Worm (Caenorhabditis elegans) whole organism, L1 larva: ENCODE data around the gene Y37E11AM.3.
A peak's percentile ranks its signal among the peaks of the same experiment; 100 is the strongest.

Source experiments
- C16A3.4 ChIP-seq: fragments of 150-350 bp; optimal IDR thresholded peaks from 2 replicates; lab custom pipeline; 2014; ENCODE audit warnings: missing biosample characterization, missing genetic modification characterization
- F16B12.6 ChIP-seq: fragments of 150-350 bp; optimal IDR thresholded peaks from 2 replicates; lab custom pipeline; 2014; ENCODE audit warnings: missing biosample characterization, missing genetic modification characterization
- aha-1 ChIP-seq: fragments of 150-350 bp; optimal IDR thresholded peaks from 2 replicates; lab custom pipeline; 2014; ENCODE audit warnings: missing biosample characterization, missing genetic modification characterization
- alr-1 ChIP-seq: fragments of 200-800 bp; sonication (Bioruptor generic); optimal IDR thresholded peaks from 2 replicates; lab custom pipeline; 2018; ENCODE audit warnings: borderline replicate concordance, mild to moderate bottlenecking, missing genetic modification characterization, missing compliant biosample characterization
- blmp-1 ChIP-seq: fragments of 150-350 bp; optimal IDR thresholded peaks from 2 replicates; lab custom pipeline; 2014; ENCODE audit warnings: missing biosample characterization, missing genetic modification characterization
- ceh-82 ChIP-seq, 3 experiments: fragments of 150-350 bp in 1 of 3; sonication (generic microtip) in 2 of 3; optimal IDR thresholded peaks; 2 replicates each; lab custom pipeline; 2014 to 2017; ENCODE audit warnings: missing biosample characterization in 3 of 3, missing genetic modification characterization in 3 of 3
- ceh-88 ChIP-seq: fragments of 200-800 bp; sonication (Bioruptor generic); IDR thresholded peaks from 2 replicates; pipeline ENCODE4 v1.3.6; 2022; ENCODE audit warnings: missing genetic modification characterization, missing compliant biosample characterization
- ces-1 ChIP-seq: fragments of 150-350 bp; optimal IDR thresholded peaks from 2 replicates; lab custom pipeline; 2014; ENCODE audit warnings: missing biosample characterization, missing genetic modification reagents, missing genetic modification characterization
- dpl-1 ChIP-seq, 3 experiments: fragments of 150-350 bp in 2 of 3; sonication (generic microtip) in 1 of 3; optimal IDR thresholded peaks; 2 replicates each; lab custom pipeline; 2014 to 2017; ENCODE audit warnings: missing biosample characterization in 3 of 3, missing genetic modification characterization in 3 of 3, missing genetic modification reagents in 3 of 3
- dsc-1 ChIP-seq: sonication (generic microtip); optimal IDR thresholded peaks from 2 replicates; lab custom pipeline; 2016; ENCODE audit warnings: mild to moderate bottlenecking, missing genetic modification characterization, missing compliant biosample characterization
- efl-1 ChIP-seq, 4 experiments: fragments of 150-350 bp; optimal IDR thresholded peaks in 3 of 4; peaks in 1 of 4; 1 replicate in 1 of 4; 2 replicates in 3 of 4; lab custom pipeline; 2014; ENCODE audit warnings: missing biosample characterization in 2 of 4, missing genetic modification characterization in 2 of 4, missing genetic modification reagents in 2 of 4
- egl-13 ChIP-seq: sonication (generic microtip); optimal IDR thresholded peaks from 2 replicates; lab custom pipeline; 2016; ENCODE audit warnings: missing genotype, missing genetic modification reagents, missing genetic modification characterization, missing compliant biosample characterization
- elt-3 ChIP-seq, 6 experiments: fragments of 150-350 bp in 1 of 6; sonication (generic microtip); optimal IDR thresholded peaks; 2 replicates each; lab custom pipeline; 2017 to 2018; ENCODE audit warnings: missing biosample characterization in 6 of 6, missing genetic modification characterization in 6 of 6, inconsistent platforms in 1 of 6
- fkh-4 ChIP-seq: sonication (generic microtip); optimal IDR thresholded peaks from 2 replicates; lab custom pipeline; 2016; ENCODE audit warnings: missing compliant biosample characterization, missing genetic modification characterization, borderline replicate concordance
- hlh-17 ChIP-seq: fragments of 200-800 bp; sonication (Bioruptor generic); optimal IDR thresholded peaks from 2 replicates; lab custom pipeline; 2018; ENCODE audit warnings: missing genetic modification characterization, mild to moderate bottlenecking, missing compliant biosample characterization, moderate library complexity, borderline replicate concordance
- irx-1 ChIP-seq: sonication (generic microtip); optimal IDR thresholded peaks from 2 replicates; lab custom pipeline; 2016; ENCODE audit warnings: missing genetic modification characterization, missing compliant biosample characterization
- lin-14 ChIP-seq: fragments of 200-800 bp; sonication (Bioruptor generic); optimal IDR thresholded peaks from 2 replicates; lab custom pipeline; 2018; ENCODE audit warnings: mild to moderate bottlenecking, missing genetic modification characterization, moderate library complexity, missing compliant biosample characterization
- lin-15B ChIP-seq: fragments of 150-350 bp; sonication (generic microtip); optimal IDR thresholded peaks from 3 replicates; lab custom pipeline; 2014; ENCODE audit warnings: missing biosample characterization, missing genetic modification characterization
- lin-35 ChIP-seq, 2 experiments: fragments of 150-350 bp; optimal IDR thresholded peaks; 2 replicates each; lab custom pipeline; 2014; ENCODE audit warnings: missing biosample characterization in 2 of 2, missing genetic modification characterization in 2 of 2, missing genetic modification reagents in 2 of 2
- lir-3 ChIP-seq: sonication (generic microtip); optimal IDR thresholded peaks from 2 replicates; lab custom pipeline; 2016; ENCODE audit warnings: mild to moderate bottlenecking, missing genetic modification characterization, moderate library complexity, missing compliant biosample characterization; ENCODE audit not compliant: poor library complexity
- lsy-2 ChIP-seq, 2 experiments: fragments of 150-350 bp; optimal IDR thresholded peaks; 2 replicates each; lab custom pipeline; 2014; ENCODE audit warnings: missing biosample characterization in 2 of 2, missing genetic modification characterization in 2 of 2
- mab-9 ChIP-seq: fragments of 200-800 bp; sonication (Bioruptor generic); IDR thresholded peaks from 2 replicates; pipeline ENCODE4 v1.3.6; 2022; ENCODE audit warnings: missing genetic modification reagents, missing genetic modification characterization, missing compliant biosample characterization
- nhr-11 ChIP-seq: fragments of 150-350 bp; optimal IDR thresholded peaks from 2 replicates; lab custom pipeline; 2014; ENCODE audit warnings: missing biosample characterization, missing genetic modification characterization
- nhr-19 ChIP-seq: fragments of 200-800 bp; sonication (Bioruptor generic); conservative IDR thresholded peaks from 2 replicates; pipeline ENCODE4 v1.3.6; 2022; ENCODE audit warnings: missing genetic modification characterization, missing compliant biosample characterization
- nhr-47 ChIP-seq: sonication (generic microtip); optimal IDR thresholded peaks from 2 replicates; lab custom pipeline; 2016; ENCODE audit warnings: mild to moderate bottlenecking, missing genetic modification characterization, moderate library complexity, missing compliant biosample characterization
- nhr-77 ChIP-seq: fragments of 150-350 bp; optimal IDR thresholded peaks from 2 replicates; lab custom pipeline; 2014; ENCODE audit warnings: missing biosample characterization, missing genetic modification characterization
- nhr-85 ChIP-seq: sonication (generic microtip); peaks from one replicate; lab custom pipeline; 2016; ENCODE audit warnings: missing genetic modification characterization, inconsistent platforms, missing compliant biosample characterization
- rnt-1 ChIP-seq: sonication (generic microtip); optimal IDR thresholded peaks from 2 replicates; lab custom pipeline; 2016; ENCODE audit warnings: mild to moderate bottlenecking, missing genetic modification characterization, moderate library complexity, missing compliant biosample characterization
- snpc-4 ChIP-seq: fragments of 150-350 bp; optimal IDR thresholded peaks from 2 replicates; lab custom pipeline; 2014; ENCODE audit warnings: missing biosample characterization, missing genetic modification characterization
- snu-23 ChIP-seq: sonication (generic microtip); optimal IDR thresholded peaks from 2 replicates; lab custom pipeline; 2016; ENCODE audit warnings: missing genetic modification characterization, missing compliant biosample characterization
- tbx-2 ChIP-seq: sonication (generic microtip); optimal IDR thresholded peaks from 2 replicates; lab custom pipeline; 2016; ENCODE audit warnings: missing genetic modification characterization, missing compliant biosample characterization
- unc-30 ChIP-seq: sonication (generic microtip); optimal IDR thresholded peaks from 2 replicates; lab custom pipeline; 2017; ENCODE audit warnings: missing biosample characterization, missing genetic modification characterization
- unc-62 ChIP-seq: fragments of 150-350 bp; optimal IDR thresholded peaks from 2 replicates; lab custom pipeline; 2014; ENCODE audit warnings: missing biosample characterization, missing genetic modification reagents, missing genetic modification characterization
- unc-86 ChIP-seq: sonication (generic microtip); optimal IDR thresholded peaks from 2 replicates; lab custom pipeline; 2016; ENCODE audit warnings: missing genetic modification characterization, missing compliant biosample characterization
- vab-15 ChIP-seq: sonication (generic microtip); optimal IDR thresholded peaks from 2 replicates; lab custom pipeline; 2017; ENCODE audit warnings: missing genotype, mild to moderate bottlenecking, missing genetic modification characterization, missing compliant biosample characterization
- ztf-11 ChIP-seq, 2 experiments: sonication (generic microtip); optimal IDR thresholded peaks; 2 replicates each; lab custom pipeline; 2016 to 2017; ENCODE audit warnings: missing genetic modification characterization in 2 of 2, missing biosample characterization in 1 of 2, missing compliant biosample characterization in 1 of 2

The Y37E11AM.3 gene

DNA sequence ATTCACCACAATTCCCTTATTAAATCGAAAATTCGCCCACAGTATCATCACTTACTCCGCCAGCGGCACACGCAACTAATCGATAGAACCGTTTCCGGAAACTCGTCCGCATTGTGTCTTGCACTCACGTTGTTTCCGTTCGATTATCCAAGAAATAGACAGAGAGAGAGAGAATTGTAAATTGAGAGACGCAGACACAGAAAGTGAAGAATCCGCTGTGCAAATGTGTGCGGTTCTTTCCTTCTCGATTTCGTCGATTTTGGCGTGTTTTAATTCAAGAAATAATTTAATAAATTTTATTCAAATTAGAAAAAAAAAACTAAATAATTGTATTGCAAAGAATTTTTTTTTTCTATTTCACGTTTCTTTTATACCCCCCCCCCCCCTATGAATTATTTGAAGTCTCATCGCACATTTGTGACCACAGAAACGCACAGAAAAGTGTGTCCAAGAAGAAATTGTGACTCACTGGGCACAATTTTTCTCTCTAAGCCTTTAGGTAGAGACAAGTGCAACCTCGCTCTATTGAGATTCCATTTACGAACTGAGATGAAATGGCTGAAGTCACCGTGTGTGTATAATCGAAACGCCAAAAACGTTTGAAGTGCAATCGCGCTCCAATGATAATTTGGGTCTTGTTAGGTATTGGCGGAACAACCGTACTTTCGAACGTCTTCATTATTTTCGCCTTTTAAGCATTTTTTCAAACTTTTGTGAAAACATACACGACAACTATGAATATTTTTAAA is 19.9 kb upstream of the Y37E11AM.3 start, which contains the start of gene nape-2:
TSS of gene nape-2 (minus strand) at position 271 of the 749 bp plus-strand sequence.
- TF ChIP-seq lin-15B (tag; lab: Kevin White, UChicago) (peak; percentile 45), snpc-4 (tag; lab: Kevin White, UChicago) (peak; percentile 37), lin-14 (GFP tag; lab: Kevin White, UChicago) (peak; percentile 70), blmp-1 (peak; percentile 5), tbx-2 (tag; lab: Kevin White, UChicago) (no peak), nhr-77 (peak; percentile 16), nhr-47 (tag; lab: Kevin White, UChicago) (peak; percentile 6), lsy-2 (tag; optimal IDR thresholded peaks at IDR 0.05; lab: Kevin White, UChicago) (peak in 1 of 2 experiments; percentile 32), ztf-11 (tag; optimal IDR thresholded peaks at IDR 0.05; lab: Kevin White, UChicago) (no peak), snu-23 (GFP tag; lab: Kevin White, UChicago) (no peak), rnt-1 (tag; lab: Kevin White, UChicago) (peak; percentile 30), alr-1 (peak; percentile 60), ces-1 (no peak), dpl-1 (GFP tag; optimal IDR thresholded peaks at IDR 0.05; lab: Kevin White, UChicago) (peak in 1 of 3 experiments; percentile 22), F16B12.6 (tag; lab: Kevin White, UChicago) (no peak), efl-1 (optimal IDR thresholded peaks at IDR 0.05; lab: Kevin White, UChicago) (no peak), efl-1 (GFP tag; optimal IDR thresholded peaks at IDR 0.05 in 1 of 2; lab: Kevin White, UChicago) (peak in 1 of 2 experiments; percentile 91), lin-35 (GFP tag; optimal IDR thresholded peaks at IDR 0.05; lab: Kevin White, UChicago) (peak in 1 of 2 experiments; percentile 32), unc-86 (tag; lab: Kevin White, UChicago) (no peak), nhr-19 (no peak)
- TF ChIP-seq, all 84 proteins: peak for 12

DNA sequence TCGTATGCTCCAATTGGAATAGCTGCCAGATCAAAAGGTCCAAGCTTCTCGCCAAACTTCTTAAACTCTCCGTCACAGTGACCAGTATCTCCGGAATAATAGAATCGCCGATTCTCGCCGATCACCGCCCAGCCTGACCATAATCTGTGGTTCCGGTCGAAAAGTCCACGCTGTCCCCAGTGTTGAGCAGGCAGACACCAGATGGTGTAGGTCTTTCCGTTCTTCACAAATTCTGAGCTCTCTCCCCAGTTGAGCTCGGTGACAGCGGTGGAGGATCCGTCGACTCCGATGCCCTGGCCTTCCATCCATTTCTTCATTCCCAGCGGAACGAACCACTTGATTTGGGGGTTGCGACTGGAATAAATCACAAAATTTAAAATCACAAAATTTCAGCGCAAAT is 17.3 kb upstream of the Y37E11AM.3 start:
- TF ChIP-seq nhr-85 (tag; lab: Kevin White, UChicago) = no peak
- TF ChIP-seq nhr-11 (tag; lab: Kevin White, UChicago) = no peak
- no peak for TF ChIP-seq elt-3 (tag; optimal IDR thresholded peaks at IDR 0.05; lab: Kevin White, UChicago)
- no peak for TF ChIP-seq C16A3.4 (tag; lab: Kevin White, UChicago)
- no peak for TF ChIP-seq unc-86 (tag; lab: Kevin White, UChicago)
- TF ChIP-seq tbx-2 (tag; lab: Kevin White, UChicago) = no peak
- TF ChIP-seq ceh-82 (tag; optimal IDR thresholded peaks at IDR 0.05; lab: Kevin White, UChicago) = no peak
- TF ChIP-seq lir-3 (tag; lab: Kevin White, UChicago) = no peak
- no peak for TF ChIP-seq F16B12.6 (tag; lab: Kevin White, UChicago)
- TF ChIP-seq unc-30 (tag; lab: Kevin White, UChicago) = no peak
- TF ChIP-seq mab-9 (GFP tag; lab: Robert Waterston, UW) = no peak
- TF ChIP-seq unc-62 = no peak
- no peak for TF ChIP-seq egl-13
- no peak for TF ChIP-seq ceh-88 (GFP tag; lab: Robert Waterston, UW)
- TF ChIP-seq hlh-17 = no peak
- no peak for TF ChIP-seq irx-1
- TF ChIP-seq fkh-4 (tag; lab: Kevin White, UChicago) = no peak
- TF ChIP-seq dsc-1 (tag; lab: Kevin White, UChicago) = no peak
- no peak for TF ChIP-seq aha-1
- TF ChIP-seq, all 84 proteins: peak for 0

DNA sequence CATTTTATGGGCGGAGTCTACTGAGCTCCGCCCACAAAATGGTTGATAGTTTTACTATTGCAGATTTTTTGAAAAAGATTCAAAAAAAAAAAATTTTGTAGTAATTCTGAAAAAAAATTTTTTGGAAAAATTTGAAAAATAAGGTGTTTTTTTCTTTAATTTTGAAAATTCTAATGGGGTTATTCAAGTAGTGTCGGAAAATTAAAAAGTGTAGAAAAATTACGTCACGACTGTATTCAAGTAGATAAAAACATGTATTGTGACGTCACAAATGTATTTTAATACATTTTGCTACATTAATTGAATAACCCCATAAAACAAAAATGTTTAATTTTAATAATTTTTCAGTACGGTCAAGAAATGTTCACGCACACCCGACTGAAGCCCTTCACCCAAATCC is 14.3 kb upstream of the Y37E11AM.3 start:
- TF ChIP-seq vab-15 = no peak
- no peak for TF ChIP-seq fkh-4 (tag; lab: Kevin White, UChicago)
